Worm (Caenorhabditis elegans) whole organism, early embryonic: ENCODE measurements around the gene rml-3.

Source experiments
- F13C5.2 ChIP-seq: sonication (generic microtip); optimal IDR thresholded peaks from 2 replicates; lab custom pipeline; 2017; ENCODE audit warnings: mild to moderate bottlenecking, missing genetic modification characterization, inconsistent platforms, missing compliant biosample characterization
- hnd-1 ChIP-seq: sonication (generic microtip); optimal IDR thresholded peaks from 2 replicates; lab custom pipeline; 2016; ENCODE audit warnings: missing genetic modification characterization, missing compliant biosample characterization

DNA sequence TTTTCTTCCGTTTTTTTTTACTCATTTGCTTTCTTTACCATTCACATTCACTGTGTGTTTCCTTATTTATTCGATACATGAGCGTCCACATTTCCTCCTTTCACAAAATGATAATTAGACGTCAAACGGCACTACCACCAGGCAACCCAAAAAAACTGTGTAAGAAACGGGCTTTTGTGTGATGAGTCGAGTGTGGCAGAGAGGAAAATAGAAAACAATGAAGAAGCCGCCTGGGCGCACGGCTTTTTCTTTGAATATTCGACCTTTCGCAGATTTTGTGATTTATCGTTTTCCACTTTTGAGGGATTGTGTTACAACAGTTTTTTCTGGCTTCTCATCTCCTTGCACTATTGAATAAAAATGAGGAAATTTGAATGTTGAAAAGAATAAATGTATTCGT is 39.4 kb upstream of the rml-3 start:
- TF ChIP-seq F13C5.2 (tag; lab: Kevin White, UChicago) = no peak
- TF ChIP-seq hnd-1 = no peak
